Fruit fly (Drosophila melanogaster) whole organism, wandering third instar larva: Measurements from ENCODE around the gene CG5114.

Experiments
- Abd-B ChIP-seq: fragments of >200 bp; optimal IDR thresholded peaks from 2 replicates; lab custom pipeline; 2017; ENCODE audit warnings: missing biosample characterization, missing genetic modification characterization
- CG32264 ChIP-seq: fragments of 200-800 bp; sonication (Bioruptor generic); optimal IDR thresholded peaks from 2 replicates; lab custom pipeline; 2016; ENCODE audit warnings: missing biosample characterization, missing genetic modification characterization
- CG9705 ChIP-seq: fragments of 200-800 bp; sonication (Bioruptor generic); optimal IDR thresholded peaks from 2 replicates; lab custom pipeline; 2018; ENCODE audit warnings: missing biosample characterization, mild to moderate bottlenecking, missing genetic modification characterization
- Dfd ChIP-seq: fragments of >200 bp; optimal IDR thresholded peaks from 2 replicates; lab custom pipeline; 2017; ENCODE audit warnings: missing biosample characterization, missing genetic modification characterization
- Dif ChIP-seq: fragments of 200-275, 200-300 bp; sonication (Bioruptor generic); optimal IDR thresholded peaks from 2 replicates; lab custom pipeline; 2018; ENCODE audit warnings: missing biosample characterization, missing genetic modification characterization; ENCODE audit not compliant: partially characterized antibody
- GATAd ChIP-seq: sonication (Bioruptor generic); optimal IDR thresholded peaks from 2 replicates; lab custom pipeline; 2016; ENCODE audit warnings: missing biosample characterization, missing genetic modification characterization
- HLH106 ChIP-seq: fragments of 200-800 bp; optimal IDR thresholded peaks from 3 replicates; lab custom pipeline; 2019; ENCODE audit warnings: missing biosample characterization, mild to moderate bottlenecking, missing genetic modification characterization, moderate library complexity
- Hnf4 ChIP-seq: fragments of 200-800 bp; sonication (Bioruptor generic); optimal IDR thresholded peaks from 2 replicates; lab custom pipeline; 2016; ENCODE audit warnings: missing biosample characterization, mild to moderate bottlenecking, missing genetic modification characterization
- Hr78 ChIP-seq: fragments of >200 bp; optimal IDR thresholded peaks from 2 replicates; lab custom pipeline; 2017; ENCODE audit warnings: missing biosample characterization, missing genetic modification characterization
- Hr83 ChIP-seq: fragments of 200-300 bp; sonication (Bioruptor generic); optimal IDR thresholded peaks from 2 replicates; lab custom pipeline; 2016; ENCODE audit warnings: missing biosample characterization, mild to moderate bottlenecking, missing genetic modification characterization, moderate library complexity; ENCODE audit not compliant: poor library complexity, severe bottlenecking
- Jra ChIP-seq: sonication (Bioruptor generic); optimal IDR thresholded peaks from 2 replicates; lab custom pipeline; 2016; ENCODE audit warnings: missing biosample characterization, missing genetic modification characterization
- Mio ChIP-seq: sonication (Bioruptor generic); optimal IDR thresholded peaks from 2 replicates; lab custom pipeline; 2016; ENCODE audit warnings: missing biosample characterization, missing genetic modification characterization
- Myc ChIP-seq: fragments of >200 bp; optimal IDR thresholded peaks from 2 replicates; lab custom pipeline; 2017
- N ChIP-seq: fragments of >200 bp; optimal IDR thresholded peaks from 2 replicates; lab custom pipeline; 2018; ENCODE audit warnings: missing biosample characterization, missing external identifiers, missing genetic modification characterization
- OdsH ChIP-seq: fragments of 200-800 bp; sonication (Bioruptor generic); optimal IDR thresholded peaks from 2 replicates; lab custom pipeline; 2016; ENCODE audit warnings: missing biosample characterization, mild to moderate bottlenecking, missing genetic modification characterization
- Rel ChIP-seq, 2 experiments: fragments of 200-800 bp; sonication (Bioruptor generic) in 1 of 2; optimal IDR thresholded peaks; 2 replicates in 1 of 2; 3 replicates in 1 of 2; lab custom pipeline; 2016 to 2019; ENCODE audit warnings: mild to moderate bottlenecking in 2 of 2, missing biosample characterization in 2 of 2, missing genetic modification characterization in 2 of 2, moderate library complexity in 1 of 2
- Sp1 ChIP-seq: fragments of 200-800 bp; sonication (Bioruptor generic); optimal IDR thresholded peaks from 3 replicates; lab custom pipeline; 2019; ENCODE audit warnings: missing biosample characterization, mild to moderate bottlenecking, missing genetic modification characterization, moderate library complexity
- Vsx2 ChIP-seq: fragments of 200-300, 225-300 bp; sonication (Bioruptor generic); optimal IDR thresholded peaks from 2 replicates; lab custom pipeline; 2018; ENCODE audit warnings: missing biosample characterization, missing genetic modification characterization; ENCODE audit not compliant: partially characterized antibody
- br ChIP-seq: fragments of 200-800 bp; sonication (Bioruptor generic); optimal IDR thresholded peaks from 2 replicates; lab custom pipeline; 2016; ENCODE audit warnings: missing biosample characterization, missing genetic modification characterization
- brk ChIP-seq: fragments of 200-800 bp; sonication (Bioruptor generic); optimal IDR thresholded peaks from 2 replicates; lab custom pipeline; 2016; ENCODE audit warnings: missing biosample characterization, mild to moderate bottlenecking, missing genetic modification characterization
- dmrt93B ChIP-seq: fragments of 200-800 bp; sonication (Bioruptor generic); optimal IDR thresholded peaks from 2 replicates; lab custom pipeline; 2018; ENCODE audit warnings: missing biosample characterization, mild to moderate bottlenecking, missing genetic modification characterization
- dsf ChIP-seq: sonication (Bioruptor generic); optimal IDR thresholded peaks from 2 replicates; lab custom pipeline; 2016; ENCODE audit warnings: missing biosample characterization, missing genetic modification characterization, borderline replicate concordance
- ey ChIP-seq: fragments of 200-800 bp; sonication (Bioruptor generic); optimal IDR thresholded peaks from 2 replicates; lab custom pipeline; 2016; ENCODE audit warnings: missing biosample characterization, missing genetic modification characterization
- foxo ChIP-seq, 2 experiments: fragments of 200-800 bp; sonication (Bioruptor generic); optimal IDR thresholded peaks; 2 replicates in 1 of 2; 3 replicates in 1 of 2; lab custom pipeline; 2016 to 2017; ENCODE audit warnings: missing biosample characterization in 2 of 2, missing genetic modification characterization in 2 of 2
- fru ChIP-seq: fragments of 200-800 bp; sonication (Bioruptor generic); optimal IDR thresholded peaks from 3 replicates; lab custom pipeline; 2016; ENCODE audit warnings: missing biosample characterization, mild to moderate bottlenecking, missing genetic modification characterization
- h ChIP-seq: fragments of 200-800 bp; sonication (Bioruptor generic); optimal IDR thresholded peaks from 3 replicates; lab custom pipeline; 2016; ENCODE audit warnings: missing biosample characterization, mild to moderate bottlenecking, missing genetic modification characterization
- jim ChIP-seq: fragments of 175-275, 200-325 bp; sonication (Bioruptor generic); optimal IDR thresholded peaks from 2 replicates; lab custom pipeline; 2016; ENCODE audit warnings: missing biosample characterization, mild to moderate bottlenecking, missing genetic modification characterization
- lola ChIP-seq: fragments of >200 bp; optimal IDR thresholded peaks from 2 replicates; lab custom pipeline; 2017; ENCODE audit warnings: missing biosample characterization, missing genetic modification characterization
- pan ChIP-seq: fragments of >200 bp; optimal IDR thresholded peaks from 2 replicates; lab custom pipeline; 2017
- psq ChIP-seq: fragments of 200-800 bp; sonication (Bioruptor generic); optimal IDR thresholded peaks from 3 replicates; lab custom pipeline; 2017; ENCODE audit warnings: missing biosample characterization, mild to moderate bottlenecking, missing genetic modification characterization, moderate library complexity
- rgr ChIP-seq: fragments of 200-800 bp; sonication (Bioruptor generic); optimal IDR thresholded peaks from 3 replicates; lab custom pipeline; 2016; ENCODE audit warnings: missing biosample characterization, mild to moderate bottlenecking, missing genetic modification characterization
- sage ChIP-seq: fragments of 200-800 bp; sonication (Bioruptor generic); optimal IDR thresholded peaks from 2 replicates; lab custom pipeline; 2016; ENCODE audit warnings: missing biosample characterization, mild to moderate bottlenecking, missing genetic modification characterization
- sv ChIP-seq: fragments of 200-800 bp; sonication (Bioruptor generic); optimal IDR thresholded peaks from 3 replicates; lab custom pipeline; 2016; ENCODE audit warnings: missing biosample characterization, missing genetic modification characterization
- tai ChIP-seq: sonication (Bioruptor generic); optimal IDR thresholded peaks from 2 replicates; lab custom pipeline; 2016; ENCODE audit warnings: missing biosample characterization, missing genetic modification characterization
- usp ChIP-seq: fragments of >200 bp; optimal IDR thresholded peaks from 2 replicates; lab custom pipeline; 2017; ENCODE audit warnings: missing biosample characterization, missing genetic modification characterization
- woc ChIP-seq: sonication (Bioruptor generic); optimal IDR thresholded peaks from 2 replicates; lab custom pipeline; 2016; ENCODE audit warnings: missing biosample characterization, mild to moderate bottlenecking, missing genetic modification characterization

CG5114 gene

dm6 chr3L:15007271-15007948, 24.8 kb downstream of the CG5114 start:
- TF ChIP-seq HLH106 (peak; percentile 24), psq (GFP tag; lab: Kevin White, UChicago) (peak; percentile 7), sv (no peak)

- no peak for TF ChIP-seq Dfd
- no peak for TF ChIP-seq N (GFP tag; lab: Kevin White, UChicago)
- TF ChIP-seq Myc (lab: Kevin White, UChicago), result no peak
- TF ChIP-seq h (GFP tag; lab: Kevin White, UChicago), result no peak
- TF ChIP-seq sv, result no peak
- no peak for TF ChIP-seq Sp1 (GFP tag; lab: Kevin White, UChicago)
- TF ChIP-seq br, result no peak
- no peak for TF ChIP-seq Hnf4
- TF ChIP-seq lola (GFP tag; lab: Kevin White, UChicago), result no peak
- no peak for TF ChIP-seq Dif (GFP tag; lab: Kevin White, UChicago)
- no peak for TF ChIP-seq Hr78 (GFP tag; lab: Kevin White, UChicago)
- TF ChIP-seq foxo (GFP tag; optimal IDR thresholded peaks at IDR 0.05; lab: Kevin White, UChicago), result no peak
- no peak for TF ChIP-seq sage (GFP tag; lab: Kevin White, UChicago)
- TF ChIP-seq brk, result no peak
- no peak for TF ChIP-seq Vsx2 (GFP tag; lab: Kevin White, UChicago)
These were observed 27.0 kb downstream of the CG5114 start for dm6 chr3L:15009681-15010080.

dm6 chr3L:15010601-15011000, 28.0 kb downstream of the CG5114 start:
- no peak for TF ChIP-seq Vsx2 (GFP tag; lab: Kevin White, UChicago)
- no peak for TF ChIP-seq CG32264 (GFP tag; lab: Kevin White, UChicago)
- TF ChIP-seq Hr78 (GFP tag; lab: Kevin White, UChicago), result no peak
- TF ChIP-seq Jra (GFP tag; lab: Kevin White, UChicago), result no peak
- TF ChIP-seq dsf (GFP tag; lab: Kevin White, UChicago), result no peak
- no peak for TF ChIP-seq OdsH (GFP tag; lab: Kevin White, UChicago)
- TF ChIP-seq CG9705, result no peak
- no peak for TF ChIP-seq psq (GFP tag; lab: Kevin White, UChicago)
- no peak for TF ChIP-seq tai (GFP tag; lab: Kevin White, UChicago)
- no peak for TF ChIP-seq pan (lab: Kevin White, UChicago)
- no peak for TF ChIP-seq Hr83
- TF ChIP-seq Dif (GFP tag; lab: Kevin White, UChicago), result no peak

- TF ChIP-seq CG9705 (no peak), h (GFP tag; lab: Kevin White, UChicago) (no peak)
- TF ChIP-seq, all 38 proteins: peak for 0
These were observed 28.5 kb downstream of the CG5114 start for dm6 chr3L:15011142-15011541.

- TF ChIP-seq Mio (GFP tag; lab: Kevin White, UChicago) (no peak), psq (GFP tag; lab: Kevin White, UChicago) (peak; percentile 24), Vsx2 (GFP tag; lab: Kevin White, UChicago) (no peak), HLH106 (peak; percentile 29), sv (peak; percentile 0), Hr78 (GFP tag; lab: Kevin White, UChicago) (no peak), jim (GFP tag; lab: Kevin White, UChicago) (no peak), Hnf4 (peak; percentile 5), CG9705 (no peak), CG32264 (GFP tag; lab: Kevin White, UChicago) (no peak), Jra (GFP tag; lab: Kevin White, UChicago) (no peak), GATAd (GFP tag; lab: Kevin White, UChicago) (no peak), fru (GFP tag; lab: Kevin White, UChicago) (peak; percentile 24), Rel (GFP tag; optimal IDR thresholded peaks at IDR 0.05; lab: Kevin White, UChicago) (no peak), Rel (tag; optimal IDR thresholded peaks at IDR 0.05; lab: Kevin White, UChicago) (no peak), Dfd (no peak), dsf (GFP tag; lab: Kevin White, UChicago) (no peak), ey (GFP tag; lab: Kevin White, UChicago) (no peak), Dif (GFP tag; lab: Kevin White, UChicago) (no peak), dmrt93B (GFP tag; lab: Kevin White, UChicago) (no peak), Sp1 (GFP tag; lab: Kevin White, UChicago) (peak; percentile 29), Abd-B (GFP tag; lab: Kevin White, UChicago) (no peak), lola (GFP tag; lab: Kevin White, UChicago) (no peak), foxo (GFP tag; optimal IDR thresholded peaks at IDR 0.05; lab: Kevin White, UChicago) (peak in 1 of 2 experiments; percentile 50), h (GFP tag; lab: Kevin White, UChicago) (peak; percentile 9), sage (GFP tag; lab: Kevin White, UChicago) (no peak), woc (GFP tag; lab: Kevin White, UChicago) (no peak), OdsH (GFP tag; lab: Kevin White, UChicago) (no peak), br (peak; percentile 21), tai (GFP tag; lab: Kevin White, UChicago) (no peak), usp (no peak), brk (no peak), rgr (peak; percentile 43), Hr83 (no peak)
These were observed 29.2 kb downstream of the CG5114 start for dm6 chr3L:15011638-15012335.
